Fruit fly (Drosophila melanogaster): ENCODE data around the gene AnxB11.

Gene AnxB11

DNA sequence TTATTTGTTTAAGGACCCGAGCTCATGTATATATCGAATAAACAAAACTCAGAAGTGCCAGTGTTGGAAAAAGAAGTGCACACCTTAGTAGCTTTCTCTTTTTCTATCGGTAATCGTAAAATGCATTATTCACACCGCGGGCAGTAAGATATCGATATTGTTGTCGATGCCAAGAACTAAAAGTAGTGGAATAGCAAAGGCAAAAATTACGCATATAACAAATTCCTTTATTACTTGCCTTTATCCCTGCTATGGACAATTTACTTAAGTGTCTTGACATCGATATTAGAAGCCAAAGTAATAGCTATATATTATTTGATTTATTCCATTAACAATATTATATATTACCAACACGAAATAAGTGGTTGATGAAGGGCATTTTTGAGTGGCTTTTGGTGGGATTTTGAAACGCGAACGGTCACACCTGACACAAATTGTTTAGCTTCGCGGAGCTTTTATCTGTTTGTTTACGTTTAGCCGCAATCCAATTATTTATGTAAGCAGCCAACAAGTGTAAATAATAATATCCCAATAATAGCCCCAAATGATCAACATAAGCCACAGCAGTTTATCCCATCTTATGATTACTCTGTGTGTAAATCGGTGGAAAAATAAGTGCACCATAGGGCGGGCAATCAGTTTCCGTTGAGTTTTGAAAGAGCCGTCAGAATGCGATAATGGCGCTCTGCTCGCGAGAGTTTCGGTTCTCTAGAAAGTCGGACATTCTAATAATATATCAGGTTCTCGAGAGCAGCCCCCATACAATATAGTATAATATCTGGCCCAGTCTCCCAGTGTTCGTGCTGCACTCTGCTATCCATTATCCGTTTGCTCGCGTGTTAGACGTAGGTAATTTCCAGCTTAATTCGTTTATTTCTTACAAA is 37.0 kb downstream of the AnxB11 start, which contains the start of the genes CG9992 and CG4239 (continued):
- TF ChIP-seq repo (GFP tag; optimal IDR thresholded peaks at IDR 0.05) = no peak
- no peak for TF ChIP-seq CG13296 (GFP tag; optimal IDR thresholded peaks at IDR 0.05)
- TF ChIP-seq CG5953 (GFP tag; IDR thresholded peaks at IDR 0.05) = no peak
- peak; percentile 81 for TF ChIP-seq CG14710 (tag; optimal IDR thresholded peaks at IDR 0.05)
- TF ChIP-seq CG4854 (GFP tag; optimal IDR thresholded peaks at IDR 0.05) = no peak
- TF ChIP-seq CG14441 (GFP tag; IDR thresholded peaks at IDR 0.05) = peak; percentile 24
- TF ChIP-seq jing (GFP tag; optimal IDR thresholded peaks at IDR 0.05) = no peak
- no peak for TF ChIP-seq dm (GFP tag; optimal IDR thresholded peaks at IDR 0.05)
- TF ChIP-seq ro (GFP tag; IDR thresholded peaks at IDR 0.05) = no peak
- no peak for TF ChIP-seq gce (GFP tag; IDR thresholded peaks at IDR 0.05)
- peak; percentile 29; the same call in 1 of the 3 replicates for TF ChIP-seq Doc3 (GFP tag; IDR thresholded peaks at IDR 0.05; ENCODE audit: partially characterized antibody)
- TF ChIP-seq CG6254 (GFP tag; optimal IDR thresholded peaks at IDR 0.05) = no peak
- TF ChIP-seq twi (tag; optimal IDR thresholded peaks at IDR 0.05) = peak; percentile 58
- TF ChIP-seq CG14860 (GFP tag; IDR thresholded peaks at IDR 0.05; ENCODE audit: partially characterized antibody) = peak; percentile 45; the same call in 1 of the 3 replicates
- peak; percentile 38; the same call in 1 of the 2 replicates for TF ChIP-seq CG8765 (GFP tag; IDR thresholded peaks at IDR 0.05)
- peak; percentile 11 for TF ChIP-seq Mad (GFP tag; optimal IDR thresholded peaks at IDR 0.05)
- TF ChIP-seq Hr3 (GFP tag; optimal IDR thresholded peaks at IDR 0.05) = peak; percentile 43
- peak; percentile 66 for TF ChIP-seq CG2120 (GFP tag; optimal IDR thresholded peaks at IDR 0.05)
- TF ChIP-seq klu (GFP tag; IDR thresholded peaks at IDR 0.05) = no peak
- no peak for TF ChIP-seq CG15479 (GFP tag; optimal IDR thresholded peaks at IDR 0.05)
- TF ChIP-seq CG4404 (GFP tag; IDR thresholded peaks at IDR 0.05) = peak; percentile 70
- TF ChIP-seq psq (GFP tag; optimal IDR thresholded peaks at IDR 0.05) = no peak
- TF ChIP-seq CG6654 (GFP tag; optimal IDR thresholded peaks at IDR 0.05) = peak; percentile 3
- TF ChIP-seq CG6175 (GFP tag; IDR thresholded peaks at IDR 0.05) = no peak
- TF ChIP-seq HLH54F (GFP tag; optimal IDR thresholded peaks at IDR 0.05) = peak; percentile 52
- no peak for TF ChIP-seq z (GFP tag; IDR thresholded peaks at IDR 0.05)
- TF ChIP-seq Ravus (GFP tag; IDR thresholded peaks at IDR 0.05) = no peak; the same call in 1 of the 2 replicates
- no peak for TF ChIP-seq CG5180 (GFP tag; optimal IDR thresholded peaks at IDR 0.05)
- TF ChIP-seq Hand (GFP tag; optimal IDR thresholded peaks at IDR 0.05) = no peak
- TF ChIP-seq phol (tag; optimal IDR thresholded peaks at IDR 0.05) = peak; percentile 86
- TF ChIP-seq CG15514 (GFP tag; optimal IDR thresholded peaks at IDR 0.05) = no peak
- peak; percentile 71; the same call in 2 of the 3 replicates for TF ChIP-seq CG6791 (GFP tag; IDR thresholded peaks at IDR 0.05; ENCODE audit: partially characterized antibody)
- peak; percentile 25 for TF ChIP-seq HmgD (GFP tag; optimal IDR thresholded peaks at IDR 0.05)
- TF ChIP-seq CG8089 (GFP tag; optimal IDR thresholded peaks at IDR 0.05) = no peak
- no peak for TF ChIP-seq CG4707 (GFP tag; optimal IDR thresholded peaks at IDR 0.05)
- peak; percentile 44; the same call in 1 of the 3 replicates for TF ChIP-seq zfh1 (GFP tag; IDR thresholded peaks at IDR 0.05)
- peak; percentile 64 for TF ChIP-seq Sox102F (GFP tag; optimal IDR thresholded peaks at IDR 0.05)
- peak; percentile 8 for TF ChIP-seq CG18599 (GFP tag; optimal IDR thresholded peaks at IDR 0.05)
- TF ChIP-seq Kr (GFP tag; optimal IDR thresholded peaks at IDR 0.05) = no peak
- TF ChIP-seq CG4730 (GFP tag; IDR thresholded peaks at IDR 0.05) = peak; percentile 38; the same call in 1 of the 2 replicates
- peak; percentile 50 for TF ChIP-seq CG15696 (tag; optimal IDR thresholded peaks at IDR 0.05)
- TF ChIP-seq CG9609 (GFP tag; optimal IDR thresholded peaks at IDR 0.05) = peak; percentile 48
- TF ChIP-seq Max (GFP tag; optimal IDR thresholded peaks at IDR 0.05) = peak; percentile 49
- peak; percentile 28 for TF ChIP-seq CG13287 (GFP tag; IDR thresholded peaks at IDR 0.05; ENCODE audit: partially characterized antibody)
- TF ChIP-seq ac (GFP tag; optimal IDR thresholded peaks at IDR 0.05) = no peak
- TF ChIP-seq Gug (GFP tag; IDR thresholded peaks at IDR 0.05) = peak; percentile 47; the same call in 2 of the 4 replicates
- no peak for TF ChIP-seq Lim3 (GFP tag; IDR thresholded peaks at IDR 0.05)
- peak; percentile 55 for TF ChIP-seq CG9797 (GFP tag; optimal IDR thresholded peaks at IDR 0.05)

Measured in whole organism, embryonic.